Worm (Caenorhabditis elegans) whole organism, L1 larva: ENCODE data around the gene fbxc-55.
"Not testable (repeated sequence)": the region's sequence is repeated elsewhere in the genome, so short reads cannot be mapped to it uniquely, and the experiment has no call there.

Experiments used
- F16B12.6 ChIP-seq: fragments of 150-350 bp; optimal IDR thresholded peaks from 2 replicates; lab custom pipeline; 2014; ENCODE audit warnings: missing biosample characterization, missing genetic modification characterization
- aha-1 ChIP-seq: fragments of 150-350 bp; optimal IDR thresholded peaks from 2 replicates; lab custom pipeline; 2014; ENCODE audit warnings: missing biosample characterization, missing genetic modification characterization
- alr-1 ChIP-seq: fragments of 200-800 bp; sonication (Bioruptor generic); optimal IDR thresholded peaks from 2 replicates; lab custom pipeline; 2018; ENCODE audit warnings: borderline replicate concordance, mild to moderate bottlenecking, missing genetic modification characterization, missing compliant biosample characterization
- aly-2 ChIP-seq: fragments of 150-350 bp; optimal IDR thresholded peaks from 2 replicates; lab custom pipeline; 2014; ENCODE audit warnings: missing biosample characterization, missing genetic modification characterization
- ceh-82 ChIP-seq, 3 experiments: fragments of 150-350 bp in 1 of 3; sonication (generic microtip) in 2 of 3; optimal IDR thresholded peaks; 2 replicates each; lab custom pipeline; 2014 to 2017; ENCODE audit warnings: missing biosample characterization in 3 of 3, missing genetic modification characterization in 3 of 3
- ceh-88 ChIP-seq: fragments of 200-800 bp; sonication (Bioruptor generic); IDR thresholded peaks from 2 replicates; pipeline ENCODE4 v1.3.6; 2022; ENCODE audit warnings: missing genetic modification characterization, missing compliant biosample characterization
- ces-1 ChIP-seq: fragments of 150-350 bp; optimal IDR thresholded peaks from 2 replicates; lab custom pipeline; 2014; ENCODE audit warnings: missing biosample characterization, missing genetic modification reagents, missing genetic modification characterization
- dpl-1 ChIP-seq, 3 experiments: fragments of 150-350 bp in 2 of 3; sonication (generic microtip) in 1 of 3; optimal IDR thresholded peaks; 2 replicates each; lab custom pipeline; 2014 to 2017; ENCODE audit warnings: missing biosample characterization in 3 of 3, missing genetic modification characterization in 3 of 3, missing genetic modification reagents in 3 of 3
- dsc-1 ChIP-seq: sonication (generic microtip); optimal IDR thresholded peaks from 2 replicates; lab custom pipeline; 2016; ENCODE audit warnings: mild to moderate bottlenecking, missing genetic modification characterization, missing compliant biosample characterization
- efl-1 ChIP-seq, 4 experiments: fragments of 150-350 bp; optimal IDR thresholded peaks in 3 of 4; peaks in 1 of 4; 1 replicate in 1 of 4; 2 replicates in 3 of 4; lab custom pipeline; 2014; ENCODE audit warnings: missing biosample characterization in 2 of 4, missing genetic modification characterization in 2 of 4, missing genetic modification reagents in 2 of 4
- egl-13 ChIP-seq: sonication (generic microtip); optimal IDR thresholded peaks from 2 replicates; lab custom pipeline; 2016; ENCODE audit warnings: missing genotype, missing genetic modification reagents, missing genetic modification characterization, missing compliant biosample characterization
- elt-2 ChIP-seq: sonication (generic microtip); optimal IDR thresholded peaks from 2 replicates; lab custom pipeline; 2016; ENCODE audit warnings: missing genetic modification characterization, mild to moderate bottlenecking, inconsistent platforms, missing compliant biosample characterization, missing genetic modification reagents
- ets-5 ChIP-seq: fragments of 200-800 bp; sonication (Bioruptor generic); IDR thresholded peaks from 2 replicates; pipeline ENCODE4 v1.3.6; 2022; ENCODE audit warnings: missing genetic modification characterization, missing compliant biosample characterization
- hlh-4 ChIP-seq: sonication (generic microtip); optimal IDR thresholded peaks from 2 replicates; lab custom pipeline; 2016; ENCODE audit warnings: mild to moderate bottlenecking, missing genetic modification characterization, missing compliant biosample characterization
- hpl-2 ChIP-seq: fragments of 150-350 bp; optimal IDR thresholded peaks from 2 replicates; lab custom pipeline; 2014; ENCODE audit warnings: missing biosample characterization, missing genetic modification reagents, missing genetic modification characterization
- lin-15B ChIP-seq: fragments of 150-350 bp; sonication (generic microtip); optimal IDR thresholded peaks from 3 replicates; lab custom pipeline; 2014; ENCODE audit warnings: missing biosample characterization, missing genetic modification characterization
- lin-35 ChIP-seq, 2 experiments: fragments of 150-350 bp; optimal IDR thresholded peaks; 2 replicates each; lab custom pipeline; 2014; ENCODE audit warnings: missing biosample characterization in 2 of 2, missing genetic modification characterization in 2 of 2, missing genetic modification reagents in 2 of 2
- lin-39 ChIP-seq: fragments of 150-350 bp; optimal IDR thresholded peaks from 2 replicates; lab custom pipeline; 2014; ENCODE audit warnings: missing biosample characterization, missing genetic modification reagents, missing genetic modification characterization
- lir-3 ChIP-seq: sonication (generic microtip); optimal IDR thresholded peaks from 2 replicates; lab custom pipeline; 2016; ENCODE audit warnings: mild to moderate bottlenecking, missing genetic modification characterization, moderate library complexity, missing compliant biosample characterization; ENCODE audit not compliant: poor library complexity
- lsy-2 ChIP-seq, 2 experiments: fragments of 150-350 bp; optimal IDR thresholded peaks; 2 replicates each; lab custom pipeline; 2014; ENCODE audit warnings: missing biosample characterization in 2 of 2, missing genetic modification characterization in 2 of 2
- mdl-1 ChIP-seq, 2 experiments: fragments of 150-350 bp; optimal IDR thresholded peaks; 2 replicates each; lab custom pipeline; 2014 to 2017; ENCODE audit warnings: missing biosample characterization in 2 of 2, missing genetic modification characterization in 2 of 2, inconsistent platforms in 1 of 2
- mep-1 ChIP-seq: fragments of 150-350 bp; optimal IDR thresholded peaks from 2 replicates; lab custom pipeline; 2014; ENCODE audit warnings: missing biosample characterization, missing genetic modification characterization
- nhr-12 ChIP-seq: sonication (generic microtip); optimal IDR thresholded peaks from 2 replicates; lab custom pipeline; 2017; ENCODE audit warnings: missing biosample characterization, missing genetic modification characterization
- nhr-19 ChIP-seq: fragments of 200-800 bp; sonication (Bioruptor generic); conservative IDR thresholded peaks from 2 replicates; pipeline ENCODE4 v1.3.6; 2022; ENCODE audit warnings: missing genetic modification characterization, missing compliant biosample characterization
- nhr-237 ChIP-seq: fragments of 150-350 bp; optimal IDR thresholded peaks from 2 replicates; lab custom pipeline; 2014; ENCODE audit warnings: missing biosample characterization, missing genetic modification characterization
- nhr-47 ChIP-seq: sonication (generic microtip); optimal IDR thresholded peaks from 2 replicates; lab custom pipeline; 2016; ENCODE audit warnings: mild to moderate bottlenecking, missing genetic modification characterization, moderate library complexity, missing compliant biosample characterization
- nhr-71 ChIP-seq: sonication (generic microtip); optimal IDR thresholded peaks from 2 replicates; lab custom pipeline; 2016; ENCODE audit warnings: mild to moderate bottlenecking, missing genetic modification characterization, moderate library complexity, missing compliant biosample characterization
- nhr-76 ChIP-seq: sonication (generic microtip); optimal IDR thresholded peaks from 2 replicates; lab custom pipeline; 2017; ENCODE audit warnings: missing biosample characterization, missing genetic modification characterization
- nhr-84 ChIP-seq: sonication (generic microtip); optimal IDR thresholded peaks from 2 replicates; lab custom pipeline; 2017; ENCODE audit warnings: missing biosample characterization, missing genetic modification characterization
- nhr-85 ChIP-seq: sonication (generic microtip); peaks from one replicate; lab custom pipeline; 2016; ENCODE audit warnings: missing genetic modification characterization, inconsistent platforms, missing compliant biosample characterization
- nhr-90 ChIP-seq: sonication (generic microtip); optimal IDR thresholded peaks from 2 replicates; lab custom pipeline; 2016; ENCODE audit warnings: mild to moderate bottlenecking, missing genetic modification characterization, missing compliant biosample characterization; ENCODE audit not compliant: poor library complexity
- rnt-1 ChIP-seq: sonication (generic microtip); optimal IDR thresholded peaks from 2 replicates; lab custom pipeline; 2016; ENCODE audit warnings: mild to moderate bottlenecking, missing genetic modification characterization, moderate library complexity, missing compliant biosample characterization
- skn-1 ChIP-seq: fragments of 150-350 bp; optimal IDR thresholded peaks from 2 replicates; lab custom pipeline; 2014; ENCODE audit warnings: missing biosample characterization, missing genetic modification characterization
- snpc-4 ChIP-seq: fragments of 150-350 bp; optimal IDR thresholded peaks from 2 replicates; lab custom pipeline; 2014; ENCODE audit warnings: missing biosample characterization, missing genetic modification characterization
- snu-23 ChIP-seq: sonication (generic microtip); optimal IDR thresholded peaks from 2 replicates; lab custom pipeline; 2016; ENCODE audit warnings: missing genetic modification characterization, missing compliant biosample characterization
- swsn-7 ChIP-seq: sonication (generic microtip); optimal IDR thresholded peaks from 2 replicates; lab custom pipeline; 2016; ENCODE audit warnings: missing genetic modification characterization, missing compliant biosample characterization
- tbx-2 ChIP-seq: sonication (generic microtip); optimal IDR thresholded peaks from 2 replicates; lab custom pipeline; 2016; ENCODE audit warnings: missing genetic modification characterization, missing compliant biosample characterization
- unc-86 ChIP-seq: sonication (generic microtip); optimal IDR thresholded peaks from 2 replicates; lab custom pipeline; 2016; ENCODE audit warnings: missing genetic modification characterization, missing compliant biosample characterization
- zip-4 ChIP-seq: fragments of 200-800 bp; sonication (Bioruptor generic); optimal IDR thresholded peaks from 2 replicates; lab custom pipeline; 2018; ENCODE audit warnings: mild to moderate bottlenecking, missing genetic modification characterization, moderate library complexity, missing compliant biosample characterization

fbxc-55 gene

DNA sequence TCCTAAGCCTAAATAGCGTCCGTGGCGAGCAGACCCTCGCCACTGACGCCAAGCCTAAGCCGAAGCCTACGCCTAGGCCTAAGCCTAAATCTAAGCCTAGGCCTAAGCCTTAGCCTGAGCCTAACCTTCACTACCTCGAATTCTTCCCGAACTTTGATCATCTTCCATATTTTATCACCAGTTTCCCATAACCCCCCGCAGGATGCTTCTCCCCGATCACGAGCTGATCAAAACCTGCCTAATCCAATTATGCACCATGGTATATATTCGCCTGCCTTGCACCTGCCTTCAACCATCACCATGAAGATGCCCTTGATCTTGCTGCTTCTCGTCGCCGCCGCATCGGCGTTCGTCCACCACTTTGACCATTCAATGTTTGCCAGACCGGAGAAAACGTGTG is 43.2 kb downstream of the fbxc-55 start, which contains the start of gene ins-31:
TSS of gene ins-31 (plus strand) at position 301 of the 400 bp plus-strand sequence.
- not testable (repeated sequence) for TF ChIP-seq efl-1 (optimal IDR thresholded peaks at IDR 0.05; lab: Kevin White, UChicago); efl-1 (GFP tag; optimal IDR thresholded peaks at IDR 0.05 in 1 of 2; lab: Kevin White, UChicago); ets-5 (GFP tag; lab: Robert Waterston, UW); lin-39 (tag; lab: Kevin White, UChicago)
- TF ChIP-seq, all 84 proteins: peak for 0; not testable (repeated sequence) for 84

DNA sequence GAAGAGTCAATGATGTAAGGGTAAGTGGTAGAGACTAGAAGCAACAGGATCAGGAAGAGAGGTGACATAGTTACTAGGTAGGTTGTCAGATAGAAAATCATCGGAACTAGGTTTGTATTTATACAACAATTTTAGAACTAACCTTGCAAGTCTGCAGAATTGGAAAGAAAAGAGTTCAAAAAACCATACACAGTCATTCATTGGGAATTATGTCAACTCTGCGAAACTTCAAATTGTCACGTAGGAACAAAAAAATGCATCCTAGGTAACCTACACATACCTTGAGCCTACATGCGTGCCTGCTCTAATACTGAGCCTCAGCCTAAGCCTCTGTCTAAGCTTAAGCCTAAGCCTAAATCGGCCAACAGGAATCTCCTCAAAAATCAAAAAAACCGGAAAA is 43.6 kb downstream of the fbxc-55 start, which contains the start of gene ins-19:
TSS of gene ins-19 (minus strand) at position 101 of the 400 bp plus-strand sequence.
- TF ChIP-seq lin-39 (tag; lab: Kevin White, UChicago) (no peak), unc-86 (tag; lab: Kevin White, UChicago) (no peak), nhr-76 (no peak), hlh-4 (tag; lab: Kevin White, UChicago) (no peak), nhr-12 (tag; lab: Kevin White, UChicago) (no peak), skn-1 (tag; lab: Kevin White, UChicago) (no peak), lir-3 (tag; lab: Kevin White, UChicago) (no peak), mep-1 (tag; lab: Kevin White, UChicago) (no peak), lin-15B (tag; lab: Kevin White, UChicago) (no peak), dsc-1 (no peak), aha-1 (tag; lab: Kevin White, UChicago) (no peak), ceh-82 (tag; optimal IDR thresholded peaks at IDR 0.05; lab: Kevin White, UChicago) (no peak), hpl-2 (GFP tag; lab: Kevin White, UChicago) (no peak), swsn-7 (tag; lab: Kevin White, UChicago) (no peak), zip-4 (GFP tag; lab: Kevin White, UChicago) (no peak), egl-13 (tag; lab: Kevin White, UChicago) (no peak), nhr-237 (tag; lab: Kevin White, UChicago) (no peak)

DNA sequence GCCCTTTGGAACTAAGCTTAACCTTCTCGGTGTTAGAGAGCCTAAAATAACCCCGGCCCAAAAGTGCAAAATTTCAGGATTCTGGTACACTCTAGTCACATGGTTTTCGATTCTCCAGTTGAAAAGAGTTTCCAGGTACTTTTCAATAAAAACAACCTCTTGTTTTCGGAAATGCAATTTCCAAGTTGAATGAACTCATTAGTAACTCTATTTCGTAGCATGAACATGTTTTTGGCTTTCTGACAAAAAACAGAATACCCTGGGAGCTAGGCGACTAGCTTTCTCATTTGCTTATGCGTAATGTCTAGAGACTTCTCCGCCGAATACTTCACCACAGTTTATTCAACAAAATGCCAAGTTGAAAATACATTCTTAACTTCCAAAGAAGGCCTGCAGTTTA is 46.8 kb downstream of the fbxc-55 start, which contains the start of gene srh-71:
TSS of gene srh-71 (plus strand) at position 301 of the 400 bp plus-strand sequence.
- no peak for TF ChIP-seq snpc-4 (tag; lab: Kevin White, UChicago)
- TF ChIP-seq snu-23 = no peak
- TF ChIP-seq nhr-90 = no peak
- TF ChIP-seq nhr-71 = no peak
- no peak for TF ChIP-seq zip-4 (GFP tag; lab: Kevin White, UChicago)
- TF ChIP-seq elt-2 (tag; lab: Kevin White, UChicago) = no peak
- TF ChIP-seq ceh-88 (GFP tag; lab: Robert Waterston, UW) = no peak
- TF ChIP-seq mdl-1 (tag; optimal IDR thresholded peaks at IDR 0.05; lab: Kevin White, UChicago) = no peak
- no peak for TF ChIP-seq aly-2 (tag; lab: Kevin White, UChicago)
- TF ChIP-seq lin-39 (tag; lab: Kevin White, UChicago) = no peak
- no peak for TF ChIP-seq tbx-2 (tag; lab: Kevin White, UChicago)
- TF ChIP-seq nhr-76 = no peak
- TF ChIP-seq nhr-47 (tag; lab: Kevin White, UChicago) = no peak
- TF ChIP-seq F16B12.6 (tag; lab: Kevin White, UChicago) = no peak
- TF ChIP-seq efl-1 (optimal IDR thresholded peaks at IDR 0.05; lab: Kevin White, UChicago) = no peak
- TF ChIP-seq efl-1 (GFP tag; optimal IDR thresholded peaks at IDR 0.05 in 1 of 2; lab: Kevin White, UChicago) = no peak
- no peak for TF ChIP-seq nhr-84

DNA sequence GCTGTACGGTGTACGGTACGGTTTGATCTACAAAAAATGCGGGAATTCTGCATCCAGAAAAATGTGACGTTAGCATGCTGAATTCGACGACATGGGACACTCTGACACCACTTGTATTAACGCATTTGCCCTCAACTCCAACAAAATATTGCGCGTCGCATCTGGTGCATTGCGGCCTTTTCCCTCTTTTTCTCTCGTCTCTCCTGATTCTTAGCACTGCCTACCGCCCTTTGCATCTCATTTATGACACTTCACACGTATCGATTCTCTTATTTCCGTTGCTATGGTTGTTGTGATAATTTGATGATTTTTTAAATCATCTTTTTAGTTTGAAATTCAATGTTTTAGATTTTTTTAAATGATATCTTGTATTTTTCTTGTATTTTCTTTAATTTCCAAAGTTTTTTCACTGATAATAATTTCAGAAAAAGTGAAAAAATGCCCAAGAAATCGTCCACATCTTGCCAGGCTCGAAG is 51.0 kb downstream of the fbxc-55 start, which contains the start of gene T10D4.6:
TSS of gene T10D4.6 (plus strand) at position 426 of the 476 bp plus-strand sequence.
- TF ChIP-seq ces-1 (GFP tag; lab: Kevin White, UChicago) (no peak), tbx-2 (tag; lab: Kevin White, UChicago) (peak; percentile 37), nhr-85 (tag; lab: Kevin White, UChicago) (no peak), rnt-1 (tag; lab: Kevin White, UChicago) (peak; percentile 22), alr-1 (tag; lab: Kevin White, UChicago) (no peak), mep-1 (tag; lab: Kevin White, UChicago) (peak; percentile 34), ceh-88 (GFP tag; lab: Robert Waterston, UW) (no peak), lin-35 (GFP tag; optimal IDR thresholded peaks at IDR 0.05; lab: Kevin White, UChicago) (peak; percentile 46 to 63), efl-1 (optimal IDR thresholded peaks at IDR 0.05; lab: Kevin White, UChicago) (peak; percentile 51 to 67), efl-1 (GFP tag; optimal IDR thresholded peaks at IDR 0.05 in 1 of 2; lab: Kevin White, UChicago) (peak in 1 of 2 experiments; percentile 45), dpl-1 (GFP tag; optimal IDR thresholded peaks at IDR 0.05; lab: Kevin White, UChicago) (peak; percentile 17 to 51 (median 18)), ceh-82 (tag; optimal IDR thresholded peaks at IDR 0.05; lab: Kevin White, UChicago) (peak in 1 of 3 experiments; percentile 19), lsy-2 (tag; optimal IDR thresholded peaks at IDR 0.05; lab: Kevin White, UChicago) (peak in 1 of 2 experiments; percentile 40), snu-23 (peak; percentile 44), nhr-19 (0 out of 2 replicates have a peak, but pooled peaks have one; percentile 9), F16B12.6 (tag; lab: Kevin White, UChicago) (peak; percentile 80)
- TF ChIP-seq, all 84 proteins: peak for 11
